Fruit fly (Drosophila melanogaster): ENCODE measurements around the gene Ucp4C.

Ucp4C gene

DNA sequence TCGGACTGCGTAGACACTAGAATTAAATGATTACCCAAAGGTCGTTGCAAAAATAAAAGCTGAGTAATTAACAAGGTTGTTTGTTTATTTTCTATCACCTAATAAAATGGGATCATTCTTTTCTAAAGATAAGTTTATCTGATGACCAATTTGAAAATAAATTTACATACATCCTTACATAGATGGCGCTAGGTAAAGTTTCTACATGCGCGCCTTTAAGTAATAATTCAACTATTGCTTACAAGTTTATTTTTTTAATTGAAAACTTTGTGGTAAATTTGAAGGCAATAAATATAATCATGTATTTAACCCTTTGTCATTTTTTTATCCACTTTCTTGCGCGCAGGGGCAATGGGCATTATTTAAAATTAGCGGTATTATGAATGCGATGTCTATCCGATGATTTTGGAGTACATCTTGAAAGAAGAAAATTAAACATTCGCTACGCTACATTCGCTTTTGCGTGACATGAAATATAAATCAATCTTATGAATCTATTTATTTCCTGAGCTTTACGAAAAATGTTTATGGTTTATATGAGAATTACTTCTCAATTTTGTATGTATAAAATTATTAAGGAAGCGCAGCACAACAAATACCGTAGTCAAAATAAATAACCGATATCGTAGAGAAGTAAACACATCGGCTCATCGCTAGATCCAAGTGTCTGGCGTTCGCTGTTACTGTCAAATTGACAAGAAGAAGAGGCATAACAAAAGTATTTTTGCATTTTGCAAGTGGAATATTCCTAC, 19.4 kb upstream of the Ucp4C start, which contains the start of gene CG9044 (continued):
- TF ChIP-seq Dip2 (GFP tag; IDR thresholded peaks at IDR 0.05) (peak; percentile 91), CG31365 (tag; optimal IDR thresholded peaks at IDR 0.05) (no peak), vvl (GFP tag; IDR thresholded peaks at IDR 0.05) (no peak), Doc2 (GFP tag; IDR thresholded peaks at IDR 0.05) (no peak), gce (GFP tag; IDR thresholded peaks at IDR 0.05) (no peak), tup (GFP tag; optimal IDR thresholded peaks at IDR 0.05) (no peak), CG6813 (GFP tag; optimal IDR thresholded peaks at IDR 0.05) (no peak), lilli (GFP tag; optimal IDR thresholded peaks at IDR 0.05) (peak; percentile 79), E2f2 (GFP tag; IDR thresholded peaks at IDR 0.05) (peak; percentile 76), Rfx (GFP tag; IDR thresholded peaks at IDR 0.05) (peak; percentile 73; the same call in 1 of the 2 replicates), tin (GFP tag; optimal IDR thresholded peaks at IDR 0.05) (peak; percentile 36), al (GFP tag; IDR thresholded peaks at IDR 0.05) (peak; percentile 50), CG8924 (tag; optimal IDR thresholded peaks at IDR 0.05) (peak; percentile 34), CG2129 (GFP tag; IDR thresholded peaks at IDR 0.05; ENCODE audit: partially characterized antibody) (peak; percentile 88), zen (tag; optimal IDR thresholded peaks at IDR 0.05) (peak; percentile 36), Dfd (GFP tag; optimal IDR thresholded peaks at IDR 0.05) (no peak), pros (GFP tag; optimal IDR thresholded peaks at IDR 0.05) (no peak), her (GFP tag; optimal IDR thresholded peaks at IDR 0.05) (peak; percentile 6), CG4360 (GFP tag; IDR thresholded peaks at IDR 0.05) (no peak), MTF-1 (GFP tag; optimal IDR thresholded peaks at IDR 0.05; ENCODE audit: borderline replicate concordance) (no peak), CG4404 (GFP tag; IDR thresholded peaks at IDR 0.05) (peak; percentile 45; the same call in 1 of the 2 replicates), ftz-f1 (GFP tag; optimal IDR thresholded peaks at IDR 0.05) (no peak), CG4707 (GFP tag; optimal IDR thresholded peaks at IDR 0.05) (no peak), CG30403 (GFP tag; optimal IDR thresholded peaks at IDR 0.05) (peak; percentile 74), Awh (GFP tag; IDR thresholded peaks at IDR 0.05) (no peak), Hr39 (optimal IDR thresholded peaks at IDR 0.05) (no peak), CG12391 (tag; optimal IDR thresholded peaks at IDR 0.05) (peak; percentile 77), shn (GFP tag; optimal IDR thresholded peaks at IDR 0.05) (peak; percentile 57), CrebB (tag; optimal IDR thresholded peaks at IDR 0.05) (no peak), ind (GFP tag; optimal IDR thresholded peaks at IDR 0.05) (peak; percentile 66), CG2120 (GFP tag; optimal IDR thresholded peaks at IDR 0.05) (peak; percentile 83), amos (GFP tag; IDR thresholded peaks at IDR 0.05; ENCODE audit: partially characterized antibody) (peak; percentile 89), CG4730 (GFP tag; IDR thresholded peaks at IDR 0.05) (no peak; the same call in 1 of the 2 replicates), ATbp (GFP tag; optimal IDR thresholded peaks at IDR 0.05) (no peak), NK7.1 (GFP tag; optimal IDR thresholded peaks at IDR 0.05) (peak; percentile 2), CG31388 (GFP tag; optimal IDR thresholded peaks at IDR 0.05) (no peak), Oaz (GFP tag; IDR thresholded peaks at IDR 0.05) (no peak), sob (GFP tag; IDR thresholded peaks at IDR 0.05) (peak; percentile 74; the same call in 1 of the 2 replicates), CG6654 (GFP tag; optimal IDR thresholded peaks at IDR 0.05) (no peak), fru (optimal IDR thresholded peaks at IDR 0.05) (no peak), bcd (GFP tag; optimal IDR thresholded peaks at IDR 0.05) (no peak), CG1233 (GFP tag; optimal IDR thresholded peaks at IDR 0.05) (peak; percentile 39), Opbp (GFP tag; IDR thresholded peaks at IDR 0.05; ENCODE audit: partially characterized antibody) (peak; percentile 84; the same call in 2 of the 3 replicates), Sox100B (GFP tag; optimal IDR thresholded peaks at IDR 0.05) (no peak), CG12236 (GFP tag; optimal IDR thresholded peaks at IDR 0.05) (no peak), Sin3A (optimal IDR thresholded peaks at IDR 0.05) (peak; percentile 63), CG6272 (GFP tag; IDR thresholded peaks at IDR 0.05) (no peak; the same call in none of the 2 replicates), Fer3 (tag; optimal IDR thresholded peaks at IDR 0.05) (no peak), crc (GFP tag; optimal IDR thresholded peaks at IDR 0.05) (no peak), CG3995 (GFP tag; optimal IDR thresholded peaks at IDR 0.05) (peak; percentile 79), Mes4 (GFP tag; optimal IDR thresholded peaks at IDR 0.05) (no peak)
